Fruit fly (Drosophila melanogaster) whole organism, embryonic: ENCODE measurements around the gene CG12123.

ENCODE experiments used
- CG11247 ChIP-seq: fragments of 200-800 bp; sonication (Bioruptor generic); IDR thresholded peaks from 2 replicates; pipeline ENCODE4 v1.3.6; 2022; ENCODE audit warnings: missing biosample characterization, missing genetic modification characterization
- CG13296 ChIP-seq: fragments of 200-800 bp; sonication (Bioruptor generic); optimal IDR thresholded peaks from 3 replicates; lab custom pipeline; 2018; ENCODE audit warnings: missing biosample characterization, mild to moderate bottlenecking, missing genetic modification characterization
- CG30020 ChIP-seq: fragments of 200-800 bp; optimal IDR thresholded peaks from 2 replicates; lab custom pipeline; 2019; ENCODE audit warnings: missing biosample characterization, mild to moderate bottlenecking, missing genetic modification characterization, moderate library complexity
- CG30431 ChIP-seq: fragments of 200-800 bp; sonication (Bioruptor generic); optimal IDR thresholded peaks from 2 replicates; lab custom pipeline; 2017; ENCODE audit warnings: missing biosample characterization, missing genetic modification characterization
- CG32767 ChIP-seq: fragments of 200-800 bp; sonication (Bioruptor generic); IDR thresholded peaks from 2 replicates; pipeline ENCODE4 v1.3.6; 2022; ENCODE audit warnings: missing biosample characterization, missing genetic modification characterization
- CG3281 ChIP-seq: fragments of 200-800 bp; sonication (Bioruptor generic); optimal IDR thresholded peaks from 3 replicates; lab custom pipeline; 2017; ENCODE audit warnings: missing biosample characterization, mild to moderate bottlenecking, missing genetic modification characterization
- CG34422 ChIP-seq: fragments of 200-800 bp; sonication (Bioruptor generic); IDR thresholded peaks from 3 replicates; pipeline ENCODE4 v1.3.6; 2022; ENCODE audit warnings: missing biosample characterization, missing genetic modification characterization
- CG3726 ChIP-seq: fragments of 200-800 bp; sonication (Bioruptor generic); IDR thresholded peaks from 3 replicates; pipeline ENCODE4, ENCODE4 v1.3.6; 2022; ENCODE audit warnings: missing biosample characterization, missing genetic modification characterization
- CG42726 ChIP-seq: fragments of 200-800 bp; sonication (Bioruptor generic); IDR thresholded peaks from 2 replicates; pipeline ENCODE4 v1.3.6; 2022; ENCODE audit warnings: missing biosample characterization, missing genetic modification characterization; ENCODE audit not compliant: partially characterized antibody
- CG4404 ChIP-seq: fragments of 200-800 bp; sonication (Bioruptor generic); IDR thresholded peaks from 2 replicates; pipeline ENCODE4 v1.3.6; 2022; ENCODE audit warnings: missing biosample characterization, missing genetic modification characterization
- CG4617 ChIP-seq: fragments of 200-800 bp; sonication (Bioruptor generic); optimal IDR thresholded peaks from 3 replicates; lab custom pipeline; 2016; ENCODE audit warnings: missing biosample characterization, missing genetic modification characterization, borderline replicate concordance
- CG6272 ChIP-seq: fragments of 200-800 bp; sonication (Bioruptor generic); IDR thresholded peaks from 2 replicates; pipeline ENCODE4 v1.3.6; 2022; ENCODE audit warnings: missing biosample characterization, missing genetic modification characterization
- CG7372 ChIP-seq: fragments of 200-800 bp; sonication (Bioruptor generic); IDR thresholded peaks from 2 replicates; pipeline ENCODE4 v1.3.6; 2022; ENCODE audit warnings: missing biosample characterization, missing genetic modification characterization
- CG8388 ChIP-seq: fragments of 200-800 bp; sonication (Bioruptor generic); optimal IDR thresholded peaks from 2 replicates; lab custom pipeline; 2019; ENCODE audit warnings: missing biosample characterization, mild to moderate bottlenecking, missing genetic modification characterization, moderate library complexity
- CG8478 ChIP-seq: fragments of >200 bp; optimal IDR thresholded peaks from 2 replicates; lab custom pipeline; 2018
- CG9437 ChIP-seq: fragments of 200-800 bp; sonication (Bioruptor generic); optimal IDR thresholded peaks from 2 replicates; lab custom pipeline; 2018; ENCODE audit warnings: missing biosample characterization, mild to moderate bottlenecking, missing genetic modification characterization
- Camta ChIP-seq: fragments of 200-800 bp; sonication (Bioruptor generic); optimal IDR thresholded peaks from 2 replicates; lab custom pipeline; 2016; ENCODE audit warnings: missing biosample characterization, missing genetic modification characterization
- CoRest ChIP-seq: fragments of 200-800 bp; sonication (Bioruptor generic); optimal IDR thresholded peaks from 3 replicates; lab custom pipeline; 2018; ENCODE audit warnings: missing biosample characterization, mild to moderate bottlenecking, missing genetic modification characterization, moderate library complexity
- Dbx ChIP-seq: fragments of 200-800 bp; sonication (Bioruptor generic); IDR thresholded peaks from 3 replicates; pipeline ENCODE4 v1.3.6; 2022; ENCODE audit warnings: missing biosample characterization, missing genetic modification characterization
- Dp ChIP-seq: fragments of 200-800 bp; sonication (Bioruptor generic); optimal IDR thresholded peaks from 2 replicates; lab custom pipeline; 2018; ENCODE audit warnings: missing biosample characterization, mild to moderate bottlenecking, missing genetic modification characterization, moderate library complexity
- Ets65A ChIP-seq: fragments of 200-800 bp; sonication (Bioruptor generic); peaks from one replicate; lab custom pipeline; 2016; ENCODE audit warnings: missing biosample characterization, missing genetic modification characterization
- Hmx ChIP-seq: fragments of 200-800 bp; sonication (Bioruptor generic); optimal IDR thresholded peaks from 2 replicates; lab custom pipeline; 2016; ENCODE audit warnings: missing biosample characterization, missing genetic modification characterization
- Jarid2 ChIP-seq: fragments of 200-800 bp; sonication (Bioruptor generic); optimal IDR thresholded peaks from 3 replicates; lab custom pipeline; 2017; ENCODE audit warnings: mild to moderate bottlenecking, missing biosample characterization, missing genetic modification reagents, missing genetic modification characterization
- Lpt ChIP-seq: fragments of >200 bp; optimal IDR thresholded peaks from 2 replicates; lab custom pipeline; 2018; ENCODE audit warnings: missing biosample characterization, missing genetic modification characterization
- NC2α ChIP-seq: fragments of 200-800 bp; sonication (Bioruptor generic); optimal IDR thresholded peaks from 2 replicates; lab custom pipeline; 2016; ENCODE audit warnings: missing biosample characterization, missing genetic modification characterization
- Nf-YA ChIP-seq: fragments of 200-800 bp; sonication (Bioruptor generic); IDR thresholded peaks from 2 replicates; pipeline ENCODE4 v1.3.6; 2022; ENCODE audit warnings: missing biosample characterization, missing genetic modification characterization
- Six4 ChIP-seq: fragments of 200-800 bp; sonication (Bioruptor generic); optimal IDR thresholded peaks from 2 replicates; lab custom pipeline; 2016; ENCODE audit warnings: missing biosample characterization, missing genetic modification characterization
- Trl ChIP-seq, 3 experiments: fragments of >200 bp in 2 of 3; fragments of 200-800 bp in 1 of 3; sonication (Bioruptor generic) in 1 of 3; optimal IDR thresholded peaks; 2 replicates in 1 of 3; 3 replicates in 2 of 3; lab custom pipeline; 2016 to 2017; ENCODE audit warnings: missing biosample characterization in 1 of 3, missing genetic modification characterization in 1 of 3
- Vsx1 ChIP-seq: fragments of 200-800 bp; sonication (Bioruptor generic); optimal IDR thresholded peaks from 2 replicates; lab custom pipeline; 2017; ENCODE audit warnings: missing biosample characterization, mild to moderate bottlenecking, missing genetic modification characterization, missing genetic modification reagents
- YL-1 ChIP-seq: fragments of 200-800 bp; sonication (Bioruptor generic); optimal IDR thresholded peaks from 3 replicates; lab custom pipeline; 2017; ENCODE audit warnings: missing biosample characterization, mild to moderate bottlenecking, missing genetic modification characterization
- dan ChIP-seq: fragments of 200-800 bp; sonication (Bioruptor generic); IDR thresholded peaks from 2 replicates; pipeline ENCODE4 v1.3.6; 2022; ENCODE audit warnings: missing biosample characterization, missing genetic modification characterization
- dmrt11E ChIP-seq: fragments of 200-800 bp; sonication (Bioruptor generic); optimal IDR thresholded peaks from 3 replicates; lab custom pipeline; 2018; ENCODE audit warnings: missing biosample characterization, mild to moderate bottlenecking, missing genetic modification characterization, moderate library complexity
- ftz-f1 ChIP-seq: fragments of 200-800 bp; sonication (Bioruptor generic); optimal IDR thresholded peaks from 2 replicates; lab custom pipeline; 2016; ENCODE audit warnings: missing biosample characterization, missing genetic modification characterization
- h ChIP-seq: fragments of >200 bp; optimal IDR thresholded peaks from 2 replicates; lab custom pipeline; 2017
- hkb ChIP-seq, 2 experiments: fragments of 200-800 bp in 1 of 2; fragments of >200 bp in 1 of 2; sonication (Bioruptor generic) in 1 of 2; IDR thresholded peaks in 1 of 2; optimal IDR thresholded peaks in 1 of 2; 2 replicates each; pipeline versions ENCODE4 v1.3.6 to Lab custom; 2017 to 2022; ENCODE audit warnings: missing biosample characterization in 1 of 2, missing genetic modification characterization in 1 of 2
- lola ChIP-seq, 3 experiments: fragments of >200 bp in 2 of 3; fragments of 200-800 bp in 1 of 3; sonication (Bioruptor generic) in 1 of 3; optimal IDR thresholded peaks; 2 replicates each; lab custom pipeline; 2017 to 2019; ENCODE audit warnings: missing biosample characterization in 3 of 3, missing genetic modification characterization in 3 of 3, mild to moderate bottlenecking in 1 of 3, moderate library complexity in 1 of 3
- mirr ChIP-seq: fragments of 200-800 bp; sonication (Bioruptor generic); optimal IDR thresholded peaks from 3 replicates; lab custom pipeline; 2018; ENCODE audit warnings: missing biosample characterization, mild to moderate bottlenecking, missing genetic modification characterization
- mld ChIP-seq: fragments of 200-800 bp; sonication (Bioruptor generic); IDR thresholded peaks from 3 replicates; pipeline ENCODE4 v1.3.6; 2022; ENCODE audit warnings: missing biosample characterization, missing genetic modification characterization; ENCODE audit not compliant: partially characterized antibody
- nerfin-1 ChIP-seq: fragments of 200-800 bp; sonication (Bioruptor generic); optimal IDR thresholded peaks from 3 replicates; lab custom pipeline; 2019; ENCODE audit warnings: missing biosample characterization, mild to moderate bottlenecking, missing genetic modification characterization, moderate library complexity
- nom ChIP-seq: fragments of 200-800 bp; sonication (Bioruptor generic); optimal IDR thresholded peaks from 2 replicates; lab custom pipeline; 2017; ENCODE audit warnings: missing biosample characterization, missing genetic modification characterization, mild to moderate bottlenecking, moderate library complexity, missing genetic modification reagents
- oc ChIP-seq: fragments of 200-800 bp; sonication (Bioruptor generic); optimal IDR thresholded peaks from 2 replicates; lab custom pipeline; 2018; ENCODE audit warnings: missing biosample characterization, mild to moderate bottlenecking, missing genetic modification characterization, moderate library complexity
- odd ChIP-seq: fragments of 200-800 bp; sonication (Bioruptor generic); optimal IDR thresholded peaks from 2 replicates; lab custom pipeline; 2017; ENCODE audit warnings: missing biosample characterization, mild to moderate bottlenecking, missing genetic modification characterization
- prd ChIP-seq, 3 experiments: fragments of >200 bp in 2 of 3; fragments of 200-800 bp in 1 of 3; sonication (Bioruptor generic) in 1 of 3; optimal IDR thresholded peaks in 2 of 3; IDR thresholded peaks in 1 of 3; 2 replicates in 2 of 3; 3 replicates in 1 of 3; pipeline versions ENCODE4 v1.3.6 to Lab custom; 2017 to 2022; ENCODE audit warnings: missing biosample characterization in 1 of 3, missing genetic modification characterization in 1 of 3
- psq ChIP-seq: fragments of 200-800 bp; sonication (Bioruptor generic); optimal IDR thresholded peaks from 2 replicates; lab custom pipeline; 2017; ENCODE audit warnings: missing biosample characterization, missing genetic modification characterization
- repo ChIP-seq: fragments of 200-800 bp; sonication (Bioruptor generic); optimal IDR thresholded peaks from 2 replicates; lab custom pipeline; 2016; ENCODE audit warnings: missing biosample characterization, missing genetic modification characterization
- shn ChIP-seq: fragments of 200-800 bp; sonication (Bioruptor generic); optimal IDR thresholded peaks from 3 replicates; lab custom pipeline; 2016; ENCODE audit warnings: missing biosample characterization, missing genetic modification characterization
- sima ChIP-seq: fragments of 200-800 bp; sonication (Bioruptor generic); optimal IDR thresholded peaks from 2 replicates; lab custom pipeline; 2016; ENCODE audit warnings: missing biosample characterization, missing genetic modification characterization
- slbo ChIP-seq: fragments of 200-800 bp; sonication (Bioruptor generic); IDR thresholded peaks from 2 replicates; pipeline ENCODE4 v1.3.6; 2022; ENCODE audit warnings: missing biosample characterization, missing genetic modification characterization
- tap ChIP-seq: fragments of 200-800 bp; optimal IDR thresholded peaks from 3 replicates; lab custom pipeline; 2019; ENCODE audit warnings: missing biosample characterization, mild to moderate bottlenecking, missing genetic modification characterization, moderate library complexity
- toy ChIP-seq: fragments of 200-800 bp; sonication (Bioruptor generic); IDR thresholded peaks from 2 replicates; pipeline ENCODE4 v1.3.6; 2022; ENCODE audit warnings: missing biosample characterization, missing genetic modification characterization
- zfh1 ChIP-seq: fragments of 200-800 bp; sonication (Bioruptor generic); IDR thresholded peaks from 3 replicates; pipeline ENCODE4 v1.3.6; 2022; ENCODE audit warnings: missing biosample characterization, missing genetic modification characterization

Gene CG12123

DNA sequence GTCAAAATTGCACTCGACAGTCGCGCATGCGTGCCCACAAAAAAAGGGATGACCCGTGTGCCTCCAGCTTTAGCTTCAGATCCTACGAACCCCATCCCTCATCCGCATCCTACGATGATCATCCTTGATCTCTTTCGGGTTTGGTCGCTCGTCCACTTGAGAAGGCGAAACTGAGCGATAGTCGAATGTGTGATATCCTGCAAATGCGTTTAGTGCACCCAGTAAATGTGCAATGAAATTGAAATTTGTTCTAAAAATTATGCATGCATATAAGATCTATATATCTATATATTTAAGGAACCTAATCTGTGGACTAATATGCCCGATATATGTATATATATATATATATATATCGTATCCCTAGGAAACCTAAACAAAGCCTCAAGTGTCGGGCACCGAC, 2.1 kb upstream of the CG12123 start (continued):
- TF ChIP-seq mld (GFP tag; lab: Robert Waterston, UW), result no peak
- peak; percentile 18 for TF ChIP-seq Ets65A (GFP tag; lab: Kevin White, UChicago)
- no peak for TF ChIP-seq h (lab: Kevin White, UChicago)
- TF ChIP-seq lola (GFP tag; optimal IDR thresholded peaks at IDR 0.05; lab: Kevin White, UChicago), result no peak
- no peak for TF ChIP-seq CG9437
- no peak for TF ChIP-seq Hmx (GFP tag; lab: Kevin White, UChicago)
- no peak for TF ChIP-seq odd (GFP tag; lab: Kevin White, UChicago)
- peak; percentile 25 for TF ChIP-seq CG30431 (GFP tag; lab: Kevin White, UChicago)
- no peak for TF ChIP-seq CoRest (tag; lab: Kevin White, UChicago)
- TF ChIP-seq CG42726, result no peak
- TF ChIP-seq nerfin-1 (tag; lab: Kevin White, UChicago), result no peak
- no peak for TF ChIP-seq CG11247 (GFP tag; lab: Robert Waterston, UW)
- peak; percentile 27 for TF ChIP-seq dmrt11E (tag; lab: Kevin White, UChicago)
- TF ChIP-seq CG34422 (GFP tag; lab: Robert Waterston, UW), result no peak
- TF ChIP-seq tap (tag; lab: Kevin White, UChicago), result no peak
- TF ChIP-seq Six4 (GFP tag; lab: Kevin White, UChicago), result no peak
- no peak for TF ChIP-seq Camta (GFP tag; lab: Kevin White, UChicago)
- TF ChIP-seq Dp, result no peak
- no peak for TF ChIP-seq Nf-YA
- TF ChIP-seq Trl (optimal IDR thresholded peaks at IDR 0.05; lab: Kevin White, UChicago), result no peak
- TF ChIP-seq Trl (GFP tag; optimal IDR thresholded peaks at IDR 0.05; lab: Kevin White, UChicago), result no peak
- TF ChIP-seq CG3281, result no peak
- no peak for TF ChIP-seq repo
- no peak for TF ChIP-seq toy (GFP tag; lab: Robert Waterston, UW)
- no peak for TF ChIP-seq Dbx (GFP tag; lab: Robert Waterston, UW)
- no peak for TF ChIP-seq Lpt (GFP tag; lab: Kevin White, UChicago)
- TF ChIP-seq sima (GFP tag; lab: Kevin White, UChicago), result no peak
- no peak for TF ChIP-seq CG7372
- TF ChIP-seq mirr (GFP tag; lab: Kevin White, UChicago), result no peak
- no peak for TF ChIP-seq CG13296 (GFP tag; lab: Kevin White, UChicago)
- no peak for TF ChIP-seq hkb (optimal IDR thresholded peaks at IDR 0.05; lab: Kevin White, UChicago)
- no peak for TF ChIP-seq hkb (GFP tag; IDR thresholded peaks at IDR 0.05; lab: Robert Waterston, UW)
- TF ChIP-seq slbo (GFP tag; lab: Robert Waterston, UW), result no peak
- TF ChIP-seq psq (GFP tag; lab: Kevin White, UChicago), result no peak
- no peak for TF ChIP-seq CG32767 (GFP tag; lab: Robert Waterston, UW)
- TF ChIP-seq NC2α, result no peak
- no peak for TF ChIP-seq CG8478 (lab: Kevin White, UChicago)
- TF ChIP-seq Jarid2 (GFP tag; lab: Kevin White, UChicago), result no peak
- no peak for TF ChIP-seq nom (GFP tag; lab: Kevin White, UChicago)
- no peak for TF ChIP-seq shn (GFP tag; lab: Kevin White, UChicago)
- TF ChIP-seq CG3726 (GFP tag; lab: Robert Waterston, UW), result no peak
- no peak for TF ChIP-seq ftz-f1 (GFP tag; lab: Kevin White, UChicago)
- no peak for TF ChIP-seq Vsx1 (GFP tag; lab: Kevin White, UChicago)
- no peak for TF ChIP-seq CG30020 (tag; lab: Kevin White, UChicago)
- no peak for TF ChIP-seq CG4617 (GFP tag; lab: Kevin White, UChicago)
- no peak for TF ChIP-seq oc (tag; lab: Kevin White, UChicago)
- TF ChIP-seq CG4404 (GFP tag; lab: Robert Waterston, UW), result peak; percentile 71
- peak; percentile 52; the same call in 2 of the 3 replicates for TF ChIP-seq zfh1 (GFP tag; lab: Robert Waterston, UW)
- TF ChIP-seq prd (optimal IDR thresholded peaks at IDR 0.05; lab: Kevin White, UChicago), result no peak
- peak; percentile 63; the same call in 2 of the 3 replicates for TF ChIP-seq prd (GFP tag; IDR thresholded peaks at IDR 0.05; lab: Robert Waterston, UW)
- TF ChIP-seq dan (GFP tag; lab: Robert Waterston, UW), result no peak
- no peak for TF ChIP-seq CG6272
- TF ChIP-seq CG8388 (GFP tag; lab: Kevin White, UChicago), result no peak
- TF ChIP-seq YL-1, result no peak
